Fruit fly (Drosophila melanogaster): ENCODE results near the gene CG13295.

CG13295 gene

dm6 chr3L:6034511-6034910, 40.5 kb downstream of the CG13295 start, which contains the start of gene CG10477:
TSS of gene CG10477 (minus strand) at chr3L:6034611.
- TF ChIP-seq CG14711 (tag; optimal IDR thresholded peaks at IDR 0.05) (no peak), CG5204 (GFP tag; optimal IDR thresholded peaks at IDR 0.05) (no peak), CG11617 (GFP tag; optimal IDR thresholded peaks at IDR 0.05) (no peak), CG33017 (tag; optimal IDR thresholded peaks at IDR 0.05) (no peak), toe (GFP tag; optimal IDR thresholded peaks at IDR 0.05) (no peak), pad (GFP tag; optimal IDR thresholded peaks at IDR 0.05) (no peak), bab1 (GFP tag; optimal IDR thresholded peaks at IDR 0.05) (no peak), CG7045 (GFP tag; optimal IDR thresholded peaks at IDR 0.05) (no peak), kay (GFP tag; ENCODE audit: borderline replicate concordance) (no peak), CG1620 (GFP tag; optimal IDR thresholded peaks at IDR 0.05) (no peak), CG7101 (tag; optimal IDR thresholded peaks at IDR 0.05) (no peak), ovo (GFP tag; optimal IDR thresholded peaks at IDR 0.05) (no peak), Mnt (GFP tag; optimal IDR thresholded peaks at IDR 0.05) (no peak), cnc (optimal IDR thresholded peaks at IDR 0.05) (no peak), Hr96 (GFP tag; optimal IDR thresholded peaks at IDR 0.05) (no peak), Clk (GFP tag; optimal IDR thresholded peaks at IDR 0.05) (no peak), CG12768 (GFP tag; optimal IDR thresholded peaks at IDR 0.05) (no peak), cic (GFP tag; optimal IDR thresholded peaks at IDR 0.05) (no peak), tj (GFP tag; optimal IDR thresholded peaks at IDR 0.05) (no peak), Crg-1 (GFP tag; optimal IDR thresholded peaks at IDR 0.05) (no peak)

dm6 chr3L:6033008-6033407, 42.0 kb downstream of the CG13295 start:
- TF ChIP-seq CG7101 (tag; optimal IDR thresholded peaks at IDR 0.05) (no peak), Crg-1 (GFP tag; optimal IDR thresholded peaks at IDR 0.05) (no peak), kay (GFP tag; ENCODE audit: borderline replicate concordance) (peak; percentile 25), pad (GFP tag; optimal IDR thresholded peaks at IDR 0.05) (no peak), tj (GFP tag; optimal IDR thresholded peaks at IDR 0.05) (no peak)
